Worm (Caenorhabditis elegans) whole organism, L1 larva: ENCODE data around the gene H35N09.2.

ENCODE experiments used
- ceh-82 ChIP-seq, 3 experiments: fragments of 150-350 bp in 1 of 3; sonication (generic microtip) in 2 of 3; optimal IDR thresholded peaks; 2 replicates each; lab custom pipeline; 2014 to 2017; ENCODE audit warnings: missing biosample characterization in 3 of 3, missing genetic modification characterization in 3 of 3
- ces-1 ChIP-seq: fragments of 150-350 bp; optimal IDR thresholded peaks from 2 replicates; lab custom pipeline; 2014; ENCODE audit warnings: missing biosample characterization, missing genetic modification reagents, missing genetic modification characterization
- ets-5 ChIP-seq: fragments of 200-800 bp; sonication (Bioruptor generic); IDR thresholded peaks from 2 replicates; pipeline ENCODE4 v1.3.6; 2022; ENCODE audit warnings: missing genetic modification characterization, missing compliant biosample characterization
- zag-1 ChIP-seq: fragments of 150-350 bp; optimal IDR thresholded peaks from 2 replicates; lab custom pipeline; 2014; ENCODE audit warnings: missing biosample characterization, missing genetic modification characterization

DNA sequence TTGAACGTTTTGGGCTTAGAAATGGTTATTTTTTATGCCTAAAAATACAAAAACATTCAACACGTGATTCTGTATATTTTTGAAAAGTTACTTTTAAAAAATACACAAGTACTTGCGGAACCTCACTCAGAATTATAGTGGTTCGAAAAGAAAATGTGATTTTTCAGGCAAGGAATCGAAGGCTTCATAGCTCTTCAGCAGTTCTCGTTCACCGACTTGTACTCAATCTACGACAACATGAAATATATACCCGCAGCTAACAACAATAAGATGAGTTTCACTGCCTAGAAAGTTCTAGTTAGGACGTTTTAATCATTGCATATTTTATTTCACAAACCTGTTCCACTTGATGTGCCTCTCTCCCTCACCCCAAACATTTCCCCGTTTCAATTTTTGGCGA lies 42.3 kb downstream of the H35N09.2 start:
- no peak for TF ChIP-seq ceh-82 (tag; optimal IDR thresholded peaks at IDR 0.05; lab: Kevin White, UChicago)
- no peak for TF ChIP-seq ces-1
- TF ChIP-seq ets-5: no peak
- TF ChIP-seq zag-1 (tag; lab: Kevin White, UChicago): no peak
